Fruit fly (Drosophila melanogaster) whole organism: ENCODE measurements around the gene CG12674.

ENCODE experiments used
- Dll ChIP-seq: fragments of >200 bp; optimal IDR thresholded peaks from 2 replicates; lab custom pipeline; 2017
- psq ChIP-seq: fragments of >200 bp; optimal IDR thresholded peaks from 2 replicates; lab custom pipeline; 2017
- usp ChIP-seq: fragments of >200 bp; optimal IDR thresholded peaks from 2 replicates; lab custom pipeline; 2017; ENCODE audit warnings: missing biosample characterization, missing genetic modification characterization, mixed read lengths

DNA sequence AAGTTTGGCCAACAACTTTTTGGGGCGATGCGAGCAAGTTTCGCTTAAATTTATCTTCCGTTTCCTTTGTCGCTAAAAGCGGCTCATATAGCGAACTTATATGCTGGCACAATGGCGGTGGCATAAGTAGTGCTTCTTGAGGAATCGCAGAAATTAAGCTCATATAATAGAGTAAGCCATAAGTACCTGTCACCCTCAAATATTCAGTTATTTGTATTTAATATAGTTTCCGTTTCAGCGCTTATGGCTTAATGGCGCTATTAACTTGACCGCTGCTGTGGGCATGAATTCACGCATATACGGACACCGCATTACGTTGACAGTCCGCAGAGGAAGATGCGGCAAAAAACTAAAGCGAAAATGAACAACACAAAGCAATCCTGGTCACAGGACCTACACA is 10.5 kb downstream of the CG12674 start:
- TF ChIP-seq usp (GFP tag; lab: Kevin White, UChicago) (no peak), psq (no peak), Dll (no peak)
